Fruit fly (Drosophila melanogaster): ENCODE data around the gene kug.

DNA sequence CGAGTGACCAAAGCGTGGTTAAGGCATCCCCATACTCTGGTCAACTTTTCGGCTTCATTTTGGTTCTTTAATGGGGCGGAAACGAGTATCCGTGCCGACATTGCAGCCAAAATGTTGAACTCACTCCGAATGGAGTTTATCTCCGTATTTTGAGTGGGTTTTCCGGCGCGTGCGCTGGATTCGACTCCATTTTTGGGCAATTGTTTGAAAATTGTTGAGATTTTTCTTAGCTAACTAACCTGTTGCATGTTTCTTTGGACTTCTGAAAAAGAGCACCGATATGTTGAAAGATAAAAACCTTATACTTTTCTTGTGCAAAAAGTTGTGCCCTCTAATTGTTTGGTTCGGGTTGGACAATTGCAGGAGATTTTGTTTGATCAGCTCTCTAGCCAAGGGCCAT is 31.5 kb downstream of the kug start:
- TF ChIP-seq EcR (GFP tag; optimal IDR thresholded peaks at IDR 0.05) = no peak
- TF ChIP-seq CG8478 (optimal IDR thresholded peaks at IDR 0.05) = no peak

Data from whole organism.